Worm (Caenorhabditis elegans) whole organism, L2 larva: ENCODE results near the gene mfn-1.

Experiments
- F13H6.1 ChIP-seq: sonication (generic microtip); optimal IDR thresholded peaks from 2 replicates; lab custom pipeline; 2016; ENCODE audit warnings: missing genetic modification characterization, missing compliant biosample characterization
- Y55F3AM.14 ChIP-seq: fragments of 200-800 bp; sonication (Bioruptor generic); optimal IDR thresholded peaks from 2 replicates; lab custom pipeline; 2018; ENCODE audit warnings: mild to moderate bottlenecking, missing genetic modification characterization, missing compliant biosample characterization
- ZK546.5 ChIP-seq: sonication (generic microtip); optimal IDR thresholded peaks from 2 replicates; lab custom pipeline; 2017; ENCODE audit warnings: missing biosample characterization, missing genetic modification characterization
- alr-1 ChIP-seq: fragments of 150-350 bp; optimal IDR thresholded peaks from 2 replicates; lab custom pipeline; 2014; ENCODE audit warnings: missing biosample characterization, missing genetic modification characterization
- aly-2 ChIP-seq: fragments of 150-350 bp; optimal IDR thresholded peaks from 2 replicates; lab custom pipeline; 2014; ENCODE audit warnings: missing biosample characterization, missing genetic modification characterization
- ama-1 ChIP-seq: fragments of 150-350 bp; optimal IDR thresholded peaks from 2 replicates; lab custom pipeline; 2018; ENCODE audit warnings: inconsistent platforms
- blmp-1 ChIP-seq: sonication (generic microtip); optimal IDR thresholded peaks from 2 replicates; lab custom pipeline; 2017; ENCODE audit warnings: missing genetic modification characterization, mild to moderate bottlenecking, missing compliant biosample characterization, antibody characterized with exemption, moderate library complexity; ENCODE audit not compliant: insufficient read depth
- ceh-16 ChIP-seq: fragments of 150-350 bp; optimal IDR thresholded peaks from 2 replicates; lab custom pipeline; 2014; ENCODE audit warnings: missing biosample characterization, missing genetic modification characterization
- ceh-82 ChIP-seq: fragments of 150-350 bp; optimal IDR thresholded peaks from 2 replicates; lab custom pipeline; 2014; ENCODE audit warnings: missing biosample characterization, missing genetic modification characterization
- dmd-4 ChIP-seq: sonication (generic microtip); optimal IDR thresholded peaks from 2 replicates; lab custom pipeline; 2017; ENCODE audit warnings: missing biosample characterization, missing genetic modification characterization
- egl-27 ChIP-seq: sonication (generic microtip); optimal IDR thresholded peaks from 3 replicates; lab custom pipeline; 2017; ENCODE audit warnings: missing biosample characterization, missing genetic modification reagents, missing genetic modification characterization
- elt-1 ChIP-seq: fragments of 150-350 bp; optimal IDR thresholded peaks from 2 replicates; lab custom pipeline; 2014; ENCODE audit warnings: missing biosample characterization, missing genetic modification characterization
- elt-3 ChIP-seq: sonication (generic microtip); optimal IDR thresholded peaks from 2 replicates; lab custom pipeline; 2017; ENCODE audit warnings: missing biosample characterization, missing genetic modification characterization
- fos-1 ChIP-seq: fragments of 150-350 bp; optimal IDR thresholded peaks from 2 replicates; lab custom pipeline; 2014; ENCODE audit warnings: missing biosample characterization, missing genetic modification characterization
- gmeb-1 ChIP-seq: fragments of 150-350 bp; optimal IDR thresholded peaks from 2 replicates; lab custom pipeline; 2014; ENCODE audit warnings: missing biosample characterization, missing genetic modification characterization
- lin-11 ChIP-seq: fragments of 150-350 bp; sonication (generic microtip); optimal IDR thresholded peaks from 2 replicates; lab custom pipeline; 2014; ENCODE audit warnings: missing biosample characterization, missing genetic modification characterization, inconsistent platforms, mixed read lengths
- lin-13 ChIP-seq: fragments of 150-350 bp; optimal IDR thresholded peaks from 2 replicates; lab custom pipeline; 2014; ENCODE audit warnings: missing biosample characterization, missing genetic modification reagents, missing genetic modification characterization
- mab-5 ChIP-seq: fragments of 150-350 bp; optimal IDR thresholded peaks from 2 replicates; lab custom pipeline; 2014; ENCODE audit warnings: missing biosample characterization, missing genetic modification characterization
- mbf-1 ChIP-seq: sonication (generic microtip); optimal IDR thresholded peaks from 2 replicates; lab custom pipeline; 2017; ENCODE audit warnings: missing biosample characterization, missing genetic modification characterization
- mdl-1 ChIP-seq, 2 experiments: fragments of 150-350 bp in 1 of 2; sonication (generic microtip) in 1 of 2; optimal IDR thresholded peaks; 2 replicates each; lab custom pipeline; 2017; ENCODE audit warnings: missing biosample characterization in 2 of 2, missing genetic modification characterization in 2 of 2
- nhr-10 ChIP-seq: sonication (generic microtip); optimal IDR thresholded peaks from 2 replicates; lab custom pipeline; 2017; ENCODE audit warnings: missing biosample characterization, missing genetic modification characterization
- nhr-11 ChIP-seq: fragments of 150-350 bp; optimal IDR thresholded peaks from 2 replicates; lab custom pipeline; 2014; ENCODE audit warnings: missing biosample characterization, missing genetic modification characterization
- nhr-21 ChIP-seq: fragments of 150-350 bp; optimal IDR thresholded peaks from 2 replicates; lab custom pipeline; 2014; ENCODE audit warnings: missing biosample characterization, missing genetic modification characterization
- nhr-6 ChIP-seq: fragments of 150-350 bp; optimal IDR thresholded peaks from 2 replicates; lab custom pipeline; 2014; ENCODE audit warnings: missing biosample characterization, missing genetic modification characterization
- peb-1 ChIP-seq: fragments of 150-350 bp; optimal IDR thresholded peaks from 2 replicates; lab custom pipeline; 2014; ENCODE audit warnings: missing biosample characterization, missing genetic modification characterization
- sma-9 ChIP-seq, 2 experiments: fragments of 150-350 bp in 1 of 2; sonication (generic microtip) in 1 of 2; optimal IDR thresholded peaks; 2 replicates each; lab custom pipeline; 2014 to 2016; ENCODE audit warnings: missing genetic modification characterization in 2 of 2, mild to moderate bottlenecking in 1 of 2, missing biosample characterization in 1 of 2, missing compliant biosample characterization in 1 of 2, missing genetic modification reagents in 1 of 2, moderate library complexity in 1 of 2
- snpc-4 ChIP-seq: fragments of 150-350 bp; optimal IDR thresholded peaks from 2 replicates; lab custom pipeline; 2014; ENCODE audit warnings: missing biosample characterization, missing genetic modification characterization
- unc-39 ChIP-seq: fragments of 150-350 bp; optimal IDR thresholded peaks from 2 replicates; lab custom pipeline; 2014; ENCODE audit warnings: missing biosample characterization, missing genetic modification characterization
- unc-55 ChIP-seq: fragments of 150-350 bp; sonication (generic microtip); optimal IDR thresholded peaks from 3 replicates; lab custom pipeline; 2014; ENCODE audit warnings: missing biosample characterization, missing genetic modification reagents, missing genetic modification characterization
- unc-62 ChIP-seq: fragments of 150-350 bp; optimal IDR thresholded peaks from 2 replicates; lab custom pipeline; 2014; ENCODE audit warnings: missing biosample characterization, missing genetic modification reagents, missing genetic modification characterization
- ztf-1 ChIP-seq: fragments of 200-800 bp; sonication (Bioruptor generic); conservative IDR thresholded peaks from 2 replicates; pipeline ENCODE4 v1.3.6; 2022; ENCODE audit warnings: missing genetic modification characterization, missing compliant biosample characterization
- ztf-11 ChIP-seq: sonication (generic microtip); optimal IDR thresholded peaks from 2 replicates; lab custom pipeline; 2017; ENCODE audit warnings: missing biosample characterization, missing genetic modification characterization
- ztf-4 ChIP-seq: fragments of 150-350 bp; optimal IDR thresholded peaks from 2 replicates; lab custom pipeline; 2014; ENCODE audit warnings: missing biosample characterization, missing genetic modification characterization

The mfn-1 gene

DNA sequence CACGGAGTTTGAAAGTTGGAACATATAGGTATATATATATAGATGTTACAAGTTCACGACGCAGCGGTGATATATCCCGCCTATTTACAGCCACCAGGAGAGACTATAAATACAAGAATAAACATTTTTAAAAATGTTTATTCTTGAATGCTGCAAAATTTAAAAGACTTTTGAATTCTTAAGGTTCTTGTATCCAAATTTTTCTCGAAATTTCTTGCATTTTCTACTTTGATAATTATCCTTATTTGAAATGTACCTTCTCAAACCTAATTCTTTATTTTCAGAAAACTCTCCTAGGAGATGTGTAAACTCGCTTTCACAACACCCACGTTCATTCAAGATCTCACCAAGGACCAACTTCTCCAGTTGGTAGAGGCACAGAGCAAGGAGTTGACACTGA lies 40.2 kb downstream of the mfn-1 start, which contains the start of gene C05D12.4:
Gene C05D12.4, plus strand, starts transcription at position 301 of the 400 bp plus-strand sequence.
- TF ChIP-seq egl-27, result no peak
- TF ChIP-seq ztf-1, result no peak
- no peak for TF ChIP-seq nhr-6
- no peak for TF ChIP-seq nhr-11 (tag; lab: Kevin White, UChicago)
- no peak for TF ChIP-seq nhr-10 (tag; lab: Kevin White, UChicago)
- TF ChIP-seq unc-55 (GFP tag; lab: Kevin White, UChicago), result no peak
- TF ChIP-seq peb-1 (tag; lab: Kevin White, UChicago), result no peak
- no peak for TF ChIP-seq ama-1 (lab: Kevin White, UChicago)
- no peak for TF ChIP-seq mbf-1 (tag; lab: Kevin White, UChicago)
- no peak for TF ChIP-seq F13H6.1 (tag; lab: Kevin White, UChicago)
- TF ChIP-seq ceh-82 (tag; lab: Kevin White, UChicago), result no peak
- TF ChIP-seq ztf-4 (tag; lab: Kevin White, UChicago), result no peak
- no peak for TF ChIP-seq ZK546.5 (tag; lab: Kevin White, UChicago)
- no peak for TF ChIP-seq mab-5 (tag; lab: Kevin White, UChicago)
- no peak for TF ChIP-seq aly-2 (tag; lab: Kevin White, UChicago)
- no peak for TF ChIP-seq snpc-4 (tag; lab: Kevin White, UChicago)
- TF ChIP-seq alr-1, result no peak
- TF ChIP-seq dmd-4 (tag; lab: Kevin White, UChicago), result no peak
- TF ChIP-seq lin-11 (tag; lab: Kevin White, UChicago), result no peak

DNA sequence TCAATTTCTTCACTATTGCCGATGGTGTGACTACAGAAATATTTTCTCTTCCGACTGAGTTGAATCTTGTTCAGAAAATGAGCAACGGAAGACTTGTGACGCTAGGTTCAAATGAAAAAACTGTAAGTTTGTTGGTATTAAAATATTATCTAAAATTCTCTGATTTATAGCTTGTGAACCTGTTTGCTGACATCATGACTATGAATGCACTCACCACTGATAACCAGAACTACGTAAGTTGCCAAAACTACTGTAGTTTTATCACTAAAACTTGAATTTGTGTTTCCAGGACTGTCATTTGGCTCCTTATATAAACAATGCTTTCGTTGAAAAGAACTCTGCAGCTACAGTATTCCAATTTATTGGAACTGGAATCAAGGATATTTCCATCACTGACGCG lies 43.2 kb downstream of the mfn-1 start:
- peak; percentile 37 for TF ChIP-seq sma-9 (GFP tag; optimal IDR thresholded peaks at IDR 0.05; lab: Kevin White, UChicago)
- TF ChIP-seq sma-9 (tag; optimal IDR thresholded peaks at IDR 0.05; lab: Kevin White, UChicago), result no peak
- peak; percentile 60 for TF ChIP-seq fos-1 (tag; lab: Kevin White, UChicago)
- no peak for TF ChIP-seq F13H6.1 (tag; lab: Kevin White, UChicago)
- no peak for TF ChIP-seq elt-1 (tag; lab: Kevin White, UChicago)

DNA sequence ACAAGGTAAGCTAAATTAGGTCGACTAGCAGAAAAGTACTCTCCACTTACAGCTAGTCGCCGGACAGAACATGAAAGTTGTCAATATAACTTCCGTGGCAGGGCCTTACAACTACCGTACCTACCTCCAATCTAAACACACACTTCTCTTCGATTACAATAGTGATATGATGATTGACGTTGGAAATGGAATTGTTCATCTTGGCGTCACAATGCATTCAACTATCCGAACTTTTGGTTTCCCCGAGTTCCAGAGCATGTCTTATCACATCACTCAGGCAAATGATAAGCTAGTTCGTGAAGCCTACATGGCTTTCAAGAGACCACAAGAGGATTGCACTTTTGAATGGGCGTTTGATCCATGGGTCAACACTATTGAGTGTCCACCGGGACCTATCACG lies 44.5 kb downstream of the mfn-1 start:
- no peak for TF ChIP-seq Y55F3AM.14 (GFP tag; lab: Kevin White, UChicago)
- TF ChIP-seq nhr-21, result no peak
- no peak for TF ChIP-seq lin-13 (GFP tag; lab: Kevin White, UChicago)
- no peak for TF ChIP-seq alr-1
- TF ChIP-seq sma-9 (GFP tag; optimal IDR thresholded peaks at IDR 0.05; lab: Kevin White, UChicago), result no peak
- no peak for TF ChIP-seq sma-9 (tag; optimal IDR thresholded peaks at IDR 0.05; lab: Kevin White, UChicago)
- no peak for TF ChIP-seq unc-62 (GFP tag; lab: Kevin White, UChicago)
- no peak for TF ChIP-seq elt-3
- no peak for TF ChIP-seq dmd-4 (tag; lab: Kevin White, UChicago)
- no peak for TF ChIP-seq mdl-1 (tag; optimal IDR thresholded peaks at IDR 0.05; lab: Kevin White, UChicago)
- TF ChIP-seq unc-39, result no peak
- no peak for TF ChIP-seq nhr-6
- TF ChIP-seq ztf-4 (tag; lab: Kevin White, UChicago), result no peak
- no peak for TF ChIP-seq F13H6.1 (tag; lab: Kevin White, UChicago)
- TF ChIP-seq gmeb-1 (tag; lab: Kevin White, UChicago), result no peak
- TF ChIP-seq ztf-11 (tag; lab: Kevin White, UChicago), result no peak
- TF ChIP-seq lin-11 (tag; lab: Kevin White, UChicago), result no peak
- no peak for TF ChIP-seq snpc-4 (tag; lab: Kevin White, UChicago)
- TF ChIP-seq ceh-16 (tag; lab: Kevin White, UChicago), result no peak
- no peak for TF ChIP-seq unc-55 (GFP tag; lab: Kevin White, UChicago)
- TF ChIP-seq, all 48 proteins: peak for 0

DNA sequence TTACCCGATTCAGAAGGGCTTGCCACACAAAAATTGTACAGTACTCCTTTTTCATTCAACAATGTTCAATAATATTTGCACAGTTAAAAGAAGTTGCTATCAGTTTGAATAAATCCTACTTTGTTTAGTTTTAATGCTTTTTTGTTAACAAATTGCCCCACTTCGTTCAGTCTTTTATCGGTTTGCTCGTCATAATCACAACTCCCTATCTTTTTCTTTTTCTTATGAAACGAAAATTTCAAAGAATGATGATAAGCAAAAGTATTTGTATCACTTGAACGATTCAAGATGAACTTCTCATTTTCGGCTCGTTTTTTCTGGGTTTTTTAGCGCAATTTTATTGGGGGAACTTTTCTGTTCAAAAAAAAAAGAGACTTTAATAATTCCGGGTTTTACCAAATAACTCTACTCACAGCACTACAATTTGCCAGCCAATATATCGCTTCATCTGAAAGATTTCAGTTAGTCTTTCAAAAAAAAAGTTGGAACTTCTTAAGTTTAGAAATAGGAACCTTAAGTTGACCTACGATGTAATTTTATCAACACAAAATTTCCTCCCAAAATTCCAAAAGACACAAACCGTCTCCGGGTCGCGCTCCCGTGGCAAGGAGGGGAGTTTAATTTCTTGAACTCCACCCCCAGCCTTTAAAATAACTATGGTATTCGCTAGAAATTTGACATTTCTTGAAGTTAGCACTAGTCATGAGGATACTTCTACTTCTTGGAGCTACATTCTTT lies 47.1 kb downstream of the mfn-1 start, which contains the start of gene C05D12.3:
Gene C05D12.3, plus strand, starts transcription at position 688 of the 738 bp plus-strand sequence.
- TF ChIP-seq fos-1 (tag; lab: Kevin White, UChicago), result peak; percentile 68
- no peak for TF ChIP-seq blmp-1 (tag; lab: Kevin White, UChicago)

DNA sequence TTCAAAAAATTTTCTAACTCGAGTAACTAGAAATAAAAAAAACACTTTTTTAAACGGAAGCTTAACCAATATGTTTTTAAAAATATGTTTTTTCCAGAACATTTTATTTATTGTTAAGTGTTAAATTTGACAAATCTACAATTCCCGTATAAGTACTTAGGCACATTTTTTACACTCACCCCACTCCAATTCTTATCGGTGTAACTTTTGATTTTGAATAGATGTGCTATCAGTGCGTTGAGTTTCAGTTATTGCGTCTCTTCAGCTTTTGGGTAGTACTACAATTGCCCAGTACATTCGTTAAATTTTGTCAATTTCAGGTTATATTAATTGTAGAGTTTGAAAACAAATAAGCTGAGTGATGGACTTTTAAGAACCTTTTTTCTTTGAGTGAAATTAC lies 47.8 kb downstream of the mfn-1 start:
- no peak for TF ChIP-seq ztf-4 (tag; lab: Kevin White, UChicago)
- peak; percentile 59 for TF ChIP-seq fos-1 (tag; lab: Kevin White, UChicago)
